Fruit fly (Drosophila melanogaster): ENCODE results near the gene Fur2.

Fur2 gene

dm6 chrX:16372492-16373350 lies at the start of gene Fur2:
Gene Fur2 (plus strand): TSS chrX:16373086.
- TF ChIP-seq CTCF (optimal IDR thresholded peaks at IDR 0.05) (no peak), CG8478 (optimal IDR thresholded peaks at IDR 0.05) (no peak)

- TF ChIP-seq CTCF (optimal IDR thresholded peaks at IDR 0.05) (no peak), CG8478 (optimal IDR thresholded peaks at IDR 0.05) (no peak)
Observed at dm6 chrX:16323536-16323935, 49.4 kb upstream of the Fur2 start.

DNA sequence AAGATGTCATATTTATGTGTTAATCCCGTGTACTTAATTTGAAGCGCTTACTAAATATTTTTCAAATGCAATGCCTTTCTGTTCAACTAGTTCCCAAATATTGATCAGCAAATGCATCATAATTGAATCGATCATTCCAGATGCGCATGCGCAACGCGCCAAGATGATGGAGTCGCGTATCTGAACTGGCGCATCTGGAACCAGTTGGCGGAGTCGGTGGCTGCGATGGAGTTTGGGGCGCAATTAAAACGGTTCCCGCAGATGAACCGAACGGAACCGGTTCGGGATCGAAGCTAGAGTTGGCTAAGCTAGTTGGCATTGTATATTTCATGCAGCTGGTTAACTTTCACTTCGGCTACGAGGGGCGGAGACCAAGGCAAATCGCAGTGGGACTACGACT lies 47.4 kb upstream of the Fur2 start, which contains the start of gene CalpC:
Gene CalpC, plus strand, starts transcription at position 292 of the 400 bp plus-strand sequence.
- TF ChIP-seq CTCF (optimal IDR thresholded peaks at IDR 0.05) (no peak), CG8478 (optimal IDR thresholded peaks at IDR 0.05) (no peak)

DNA sequence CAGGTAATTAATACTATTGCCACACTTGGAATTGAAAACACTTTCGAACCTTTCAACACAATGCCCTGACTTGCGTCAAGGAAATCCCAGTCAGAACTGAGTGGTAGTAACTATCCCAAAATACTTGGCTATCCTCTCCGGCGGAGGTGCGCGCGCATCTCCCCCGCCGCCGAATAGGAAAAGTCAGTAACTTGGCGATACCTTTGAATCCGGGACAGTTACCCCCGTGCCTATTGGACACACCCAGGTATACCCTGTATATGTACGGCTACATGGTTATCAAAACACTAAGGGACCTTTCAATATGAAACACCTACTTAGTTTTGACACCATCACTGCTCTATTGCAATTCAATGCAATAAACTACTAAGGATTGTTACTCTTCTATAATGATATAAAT lies 42.2 kb upstream of the Fur2 start, which contains the start of gene CG9919:
Gene CG9919, minus strand, starts transcription at position 101 of the 400 bp plus-strand sequence.
- TF ChIP-seq CTCF (optimal IDR thresholded peaks at IDR 0.05) (no peak), CG8478 (optimal IDR thresholded peaks at IDR 0.05) (no peak)

- TF ChIP-seq CTCF (optimal IDR thresholded peaks at IDR 0.05), result no peak
Observed at dm6 chrX:16331562-16332233, 41.2 kb upstream of the Fur2 start.

DNA sequence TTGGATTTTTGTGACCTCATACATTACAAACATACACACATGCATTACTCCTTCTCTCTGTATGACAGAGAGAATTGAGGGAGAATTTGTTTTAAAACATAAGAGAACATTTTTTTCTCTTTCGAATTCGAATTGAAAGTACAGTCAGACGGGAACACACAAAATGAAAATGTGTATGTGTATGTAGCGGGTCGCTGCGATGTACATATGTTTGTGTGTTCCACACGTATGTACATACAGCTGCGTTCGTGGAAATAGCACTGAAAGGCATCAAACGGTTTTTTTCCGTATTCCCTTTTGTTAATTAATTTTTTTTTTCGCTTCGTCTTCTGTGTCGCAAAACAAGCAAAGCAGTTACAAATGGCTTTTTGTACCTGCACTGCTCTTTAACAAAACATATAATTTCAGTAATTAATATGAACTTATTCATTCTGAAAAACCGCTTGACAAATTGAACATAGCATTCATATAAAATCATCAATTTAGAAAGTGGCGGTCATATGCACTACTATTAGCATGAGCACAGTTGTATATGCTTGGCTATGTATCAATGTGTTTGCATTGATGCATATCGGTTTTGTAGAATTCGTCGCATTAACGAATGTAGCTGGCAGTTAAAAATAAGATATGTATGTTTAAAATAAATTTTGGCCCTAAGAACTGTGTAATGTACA lies 40.1 kb upstream of the Fur2 start:
- TF ChIP-seq CG8478 (optimal IDR thresholded peaks at IDR 0.05) (no peak), CTCF (optimal IDR thresholded peaks at IDR 0.05) (no peak)

dm6 chrX:16333434-16334141 lies 39.3 kb upstream of the Fur2 start, which contains the start of the genes CG9921 and Dsp1:
Gene CG9921 (minus strand): TSS chrX:16333600.
Gene Dsp1 (plus strand): TSS chrX:16333612.
- no peak for TF ChIP-seq CG8478 (optimal IDR thresholded peaks at IDR 0.05)
- no peak for TF ChIP-seq CTCF (optimal IDR thresholded peaks at IDR 0.05)

dm6 chrX:16334251-16334860 lies 38.5 kb upstream of the Fur2 start:
- no peak for TF ChIP-seq CTCF (optimal IDR thresholded peaks at IDR 0.05)
- no peak for TF ChIP-seq CG8478 (optimal IDR thresholded peaks at IDR 0.05)

dm6 chrX:16335107-16335642 lies 37.7 kb upstream of the Fur2 start:
- TF ChIP-seq CTCF (optimal IDR thresholded peaks at IDR 0.05) (no peak), CG8478 (optimal IDR thresholded peaks at IDR 0.05) (no peak)

- TF ChIP-seq CTCF (optimal IDR thresholded peaks at IDR 0.05) (no peak), CG8478 (optimal IDR thresholded peaks at IDR 0.05) (no peak)
Observed at dm6 chrX:16350062-16350461, 22.8 kb upstream of the Fur2 start, which contains the start of gene sl. Gene sl (plus strand): TSS chrX:16350315.

- no peak for TF ChIP-seq CTCF (optimal IDR thresholded peaks at IDR 0.05)
- no peak for TF ChIP-seq CG8478 (optimal IDR thresholded peaks at IDR 0.05)
Observed at dm6 chrX:16358670-16359320, 14.1 kb upstream of the Fur2 start, which contains the start of the genes U2af50 and PIG-Q. Gene U2af50 (minus strand): TSS chrX:16359039. Gene PIG-Q (plus strand): TSS chrX:16359143.

- no peak for TF ChIP-seq CTCF (optimal IDR thresholded peaks at IDR 0.05)
- no peak for TF ChIP-seq CG8478 (optimal IDR thresholded peaks at IDR 0.05)
Observed at dm6 chrX:16361306-16361705, 11.6 kb upstream of the Fur2 start, which contains the start of gene nonA. Gene nonA (plus strand): TSS chrX:16361569.

DNA sequence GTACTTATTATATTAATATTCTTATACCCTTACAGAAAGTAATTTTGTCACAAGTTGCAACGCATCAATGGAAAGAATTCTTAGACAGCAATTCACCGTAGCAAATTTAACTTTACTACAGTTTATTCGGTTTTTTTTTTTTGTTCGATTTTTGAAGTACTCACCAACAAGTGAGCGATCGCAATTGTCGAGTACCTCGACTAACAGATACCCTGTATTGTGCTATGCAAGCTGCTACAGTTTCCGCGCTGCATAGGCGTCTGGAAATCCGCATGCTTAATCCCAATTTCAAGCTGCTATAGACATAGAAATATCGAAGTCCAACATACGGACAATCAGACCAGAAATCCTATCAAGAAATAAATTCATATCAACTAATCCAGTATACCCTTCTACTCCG lies 4.3 kb upstream of the Fur2 start:
- no peak for TF ChIP-seq CTCF (optimal IDR thresholded peaks at IDR 0.05)
- no peak for TF ChIP-seq CG8478 (optimal IDR thresholded peaks at IDR 0.05)
